Worm (Caenorhabditis elegans): ENCODE data around the gene K07H8.9.

Gene K07H8.9

ce11 chrIV:8266024-8266949 is 20.0 kb downstream of the K07H8.9 start (continued):
- TF ChIP-seq F44E2.7 (GFP tag; IDR thresholded peaks at IDR 0.05), result no peak
- TF ChIP-seq mxl-3 (GFP tag; optimal IDR thresholded peaks at IDR 0.05), result peak; percentile 14
- TF ChIP-seq nhr-6 (tag; optimal IDR thresholded peaks at IDR 0.05), result no peak
- TF ChIP-seq saeg-2 (GFP tag; IDR thresholded peaks at IDR 0.05), result no peak
- TF ChIP-seq lim-7 (GFP tag; IDR thresholded peaks at IDR 0.05), result no peak; the same call in 1 of the 2 replicates
- TF ChIP-seq nhr-237 (tag; optimal IDR thresholded peaks at IDR 0.05), result no peak
- no peak for TF ChIP-seq spr-1 (tag; optimal IDR thresholded peaks at IDR 0.05)
- TF ChIP-seq fos-1 (tag; optimal IDR thresholded peaks at IDR 0.05), result no peak
- 0 out of 2 replicates have a peak, but pooled peaks have one; percentile 12 for TF ChIP-seq snpc-1.2 (GFP tag; IDR thresholded peaks at IDR 0.05)
- TF ChIP-seq aha-1 (tag), result peak; percentile 68
- no peak for TF ChIP-seq ceh-28 (tag; optimal IDR thresholded peaks at IDR 0.05)
- TF ChIP-seq pqm-1 (tag; optimal IDR thresholded peaks at IDR 0.05), result no peak
- no peak for TF ChIP-seq cey-2 (tag; optimal IDR thresholded peaks at IDR 0.05; ENCODE audit: borderline replicate concordance, insufficient read depth)
- TF ChIP-seq set-16 (GFP tag; IDR thresholded peaks at IDR 0.05), result peak; percentile 84
- no peak for TF ChIP-seq egl-43 (GFP tag; IDR thresholded peaks at IDR 0.05)
- no peak for TF ChIP-seq unc-130 (GFP tag; optimal IDR thresholded peaks at IDR 0.05)
- TF ChIP-seq hmg-1.1 (GFP tag; IDR thresholded peaks at IDR 0.05), result no peak
- TF ChIP-seq daf-16 (GFP tag; optimal IDR thresholded peaks at IDR 0.05), result no peak
- no peak for TF ChIP-seq daf-16 (tag; optimal IDR thresholded peaks at IDR 0.05)
- no peak for TF ChIP-seq zip-11 (GFP tag; IDR thresholded peaks at IDR 0.05)
- TF ChIP-seq aly-2 (tag; optimal IDR thresholded peaks at IDR 0.05), result no peak
- TF ChIP-seq unc-39 (tag; optimal IDR thresholded peaks at IDR 0.05), result no peak
- no peak for TF ChIP-seq nhr-102 (tag; optimal IDR thresholded peaks at IDR 0.05)
- TF ChIP-seq php-3 (GFP tag; IDR thresholded peaks at IDR 0.05), result no peak
- no peak for TF ChIP-seq mes-2 (tag; optimal IDR thresholded peaks at IDR 0.05; ENCODE audit: poor library complexity, severe bottlenecking)
- TF ChIP-seq F37D6.2 (tag; optimal IDR thresholded peaks at IDR 0.05), result no peak
- peak; percentile 68; the same call in 1 of the 2 replicates for TF ChIP-seq dmd-8 (GFP tag; IDR thresholded peaks at IDR 0.05)
- no peak for TF ChIP-seq hlh-11 (tag; optimal IDR thresholded peaks at IDR 0.05)
- no peak for TF ChIP-seq nhr-77 (tag; optimal IDR thresholded peaks at IDR 0.05)
- TF ChIP-seq unc-62 (GFP tag; optimal IDR thresholded peaks at IDR 0.05 in 1 of 2), result no peak
- no peak for TF ChIP-seq unc-62 (tag; optimal IDR thresholded peaks at IDR 0.05)
- no peak for TF ChIP-seq nhr-28 (tag; optimal IDR thresholded peaks at IDR 0.05)
- TF ChIP-seq skn-1 (tag; optimal IDR thresholded peaks at IDR 0.05), result no peak
- TF ChIP-seq nhr-25 (tag; optimal IDR thresholded peaks at IDR 0.05; ENCODE audit: borderline replicate concordance, insufficient read depth), result no peak
- TF ChIP-seq arid-1 (GFP tag; conservative IDR thresholded peaks at IDR 0.05), result 0 out of 2 replicates have a peak, but pooled peaks have one; percentile 25
- no peak for TF ChIP-seq duxl-1 (tag; optimal IDR thresholded peaks at IDR 0.05; ENCODE audit: poor library complexity)
- no peak for TF ChIP-seq hlh-30 (tag; optimal IDR thresholded peaks at IDR 0.05; ENCODE audit: insufficient read depth)
- TF ChIP-seq nhr-41 (GFP tag; IDR thresholded peaks at IDR 0.05), result no peak
- no peak for TF ChIP-seq ceh-62 (tag; optimal IDR thresholded peaks at IDR 0.05)
- peak; percentile 34 for TF ChIP-seq nhr-48 (tag; optimal IDR thresholded peaks at IDR 0.05)
- TF ChIP-seq F49E8.2 (tag; optimal IDR thresholded peaks at IDR 0.05; ENCODE audit: borderline replicate concordance), result no peak
- TF ChIP-seq lin-13 (GFP tag; optimal IDR thresholded peaks at IDR 0.05), result no peak
- TF ChIP-seq ZK546.5 (tag; optimal IDR thresholded peaks at IDR 0.05), result no peak
- peak; percentile 43; the same call in 1 of the 2 replicates for TF ChIP-seq lin-38 (GFP tag; IDR thresholded peaks at IDR 0.05)
- TF ChIP-seq gei-8 (GFP tag; optimal IDR thresholded peaks at IDR 0.05), result no peak
- peak; percentile 43 for TF ChIP-seq T20F7.1 (GFP tag; optimal IDR thresholded peaks at IDR 0.05)
- TF ChIP-seq mdt-29 (GFP tag; IDR thresholded peaks at IDR 0.05), result no peak
- no peak for TF ChIP-seq nhr-11 (tag; optimal IDR thresholded peaks at IDR 0.05)
- TF ChIP-seq dve-1 (tag; optimal IDR thresholded peaks at IDR 0.05; ENCODE audit: insufficient read depth), result no peak
- TF ChIP-seq daf-12 (tag; optimal IDR thresholded peaks at IDR 0.05), result no peak
